Fruit fly (Drosophila melanogaster) whole organism, embryonic: Measurements from ENCODE around the gene Prdm13.

Experiments
- ATbp ChIP-seq: fragments of 200-800 bp; sonication (Bioruptor generic); optimal IDR thresholded peaks from 2 replicates; lab custom pipeline; 2017; ENCODE audit warnings: missing biosample characterization, mild to moderate bottlenecking, missing genetic modification characterization, missing genetic modification reagents
- Awh ChIP-seq: fragments of 200-800 bp; sonication (Bioruptor generic); IDR thresholded peaks from 2 replicates; pipeline ENCODE4, ENCODE4 v1.3.6; 2022; ENCODE audit warnings: missing biosample characterization, missing genetic modification characterization
- Bteb2 ChIP-seq: fragments of 200-800 bp; sonication (Bioruptor generic); optimal IDR thresholded peaks from 2 replicates; lab custom pipeline; 2016; ENCODE audit warnings: missing biosample characterization, missing genetic modification characterization
- CG10654 ChIP-seq: fragments of 200-800 bp; sonication (Bioruptor generic); optimal IDR thresholded peaks from 2 replicates; lab custom pipeline; 2016; ENCODE audit warnings: missing biosample characterization, missing genetic modification characterization
- CG11504 ChIP-seq: fragments of 200-800 bp; sonication (Bioruptor generic); optimal IDR thresholded peaks from 3 replicates; lab custom pipeline; 2019; ENCODE audit warnings: missing biosample characterization, mild to moderate bottlenecking, missing genetic modification characterization, moderate library complexity
- CG11695 ChIP-seq: fragments of 200-800 bp; sonication (Bioruptor generic); IDR thresholded peaks from 3 replicates; pipeline ENCODE4 v1.3.6; 2022; ENCODE audit warnings: missing biosample characterization, missing genetic modification characterization
- CG13624 ChIP-seq: fragments of 200-800 bp; sonication (Bioruptor generic); optimal IDR thresholded peaks from 2 replicates; lab custom pipeline; 2016; ENCODE audit warnings: missing biosample characterization, missing genetic modification characterization
- CG17361 ChIP-seq: fragments of 200-800 bp; sonication (Bioruptor generic); IDR thresholded peaks from 3 replicates; pipeline ENCODE4 v1.3.6; 2022; ENCODE audit warnings: missing biosample characterization, missing genetic modification characterization
- CG17802 ChIP-seq: fragments of 200-800 bp; sonication (Bioruptor generic); optimal IDR thresholded peaks from 2 replicates; lab custom pipeline; 2018; ENCODE audit warnings: missing biosample characterization, mild to moderate bottlenecking, missing genetic modification characterization, moderate library complexity
- CG30403 ChIP-seq: fragments of 200-800 bp; sonication (Bioruptor generic); optimal IDR thresholded peaks from 3 replicates; lab custom pipeline; 2016; ENCODE audit warnings: missing biosample characterization, missing genetic modification characterization
- CG4820 ChIP-seq: fragments of 200-800 bp; sonication (Bioruptor generic); optimal IDR thresholded peaks from 3 replicates; lab custom pipeline; 2016; ENCODE audit warnings: missing biosample characterization, missing genetic modification characterization
- CG6175 ChIP-seq: fragments of 200-800 bp; sonication (Bioruptor generic); IDR thresholded peaks from 3 replicates; pipeline ENCODE4 v1.3.6; 2022; ENCODE audit warnings: missing biosample characterization, missing genetic modification characterization
- CG6272 ChIP-seq: fragments of 200-800 bp; sonication (Bioruptor generic); IDR thresholded peaks from 2 replicates; pipeline ENCODE4 v1.3.6; 2022; ENCODE audit warnings: missing biosample characterization, missing genetic modification characterization
- CG6654 ChIP-seq: fragments of 200-800 bp; sonication (Bioruptor generic); optimal IDR thresholded peaks from 2 replicates; lab custom pipeline; 2017; ENCODE audit warnings: missing biosample characterization, mild to moderate bottlenecking, missing genetic modification characterization
- CG8388 ChIP-seq: fragments of 200-800 bp; sonication (Bioruptor generic); optimal IDR thresholded peaks from 2 replicates; lab custom pipeline; 2019; ENCODE audit warnings: missing biosample characterization, mild to moderate bottlenecking, missing genetic modification characterization, moderate library complexity
- CG9817 ChIP-seq: fragments of 200-800 bp; sonication (Bioruptor generic); optimal IDR thresholded peaks from 2 replicates; lab custom pipeline; 2018; ENCODE audit warnings: missing biosample characterization, mild to moderate bottlenecking, missing genetic modification characterization, moderate library complexity
- Elba2 ChIP-seq: fragments of 200-800 bp; sonication (Bioruptor generic); optimal IDR thresholded peaks from 3 replicates; lab custom pipeline; 2016; ENCODE audit warnings: missing biosample characterization, missing genetic modification characterization
- Fer2 ChIP-seq: fragments of 200-800 bp; sonication (Bioruptor generic); optimal IDR thresholded peaks from 2 replicates; lab custom pipeline; 2018; ENCODE audit warnings: missing biosample characterization, mild to moderate bottlenecking, missing genetic modification characterization, moderate library complexity
- Hr51 ChIP-seq, 2 experiments: fragments of 200-800 bp; sonication (Bioruptor generic); optimal IDR thresholded peaks; 2 replicates in 1 of 2; 3 replicates in 1 of 2; lab custom pipeline; 2016 to 2018; ENCODE audit warnings: missing biosample characterization in 2 of 2, missing genetic modification characterization in 2 of 2, mild to moderate bottlenecking in 1 of 2, moderate library complexity in 1 of 2
- Jarid2 ChIP-seq: fragments of 200-800 bp; sonication (Bioruptor generic); optimal IDR thresholded peaks from 3 replicates; lab custom pipeline; 2017; ENCODE audit warnings: mild to moderate bottlenecking, missing biosample characterization, missing genetic modification reagents, missing genetic modification characterization
- Meics ChIP-seq: fragments of 200-800 bp; sonication (Bioruptor generic); optimal IDR thresholded peaks from 2 replicates; lab custom pipeline; 2017; ENCODE audit warnings: missing biosample characterization, mild to moderate bottlenecking, missing genetic modification characterization
- Pdp1 ChIP-seq, 2 experiments: fragments of 200-800 bp; sonication (Bioruptor generic); optimal IDR thresholded peaks; 3 replicates each; lab custom pipeline; 2016; ENCODE audit warnings: missing biosample characterization in 2 of 2, missing genetic modification characterization in 2 of 2, mild to moderate bottlenecking in 1 of 2, moderate library complexity in 1 of 2
- Ravus ChIP-seq: fragments of 200-800 bp; sonication (Bioruptor generic); IDR thresholded peaks from 2 replicates; pipeline ENCODE4 v1.3.6; 2022; ENCODE audit warnings: missing biosample characterization, missing genetic modification characterization
- Six4 ChIP-seq: fragments of 200-800 bp; sonication (Bioruptor generic); optimal IDR thresholded peaks from 2 replicates; lab custom pipeline; 2016; ENCODE audit warnings: missing biosample characterization, missing genetic modification characterization
- Sox100B ChIP-seq: fragments of 200-800 bp; sonication (Bioruptor generic); optimal IDR thresholded peaks from 3 replicates; lab custom pipeline; 2018; ENCODE audit warnings: missing biosample characterization, mild to moderate bottlenecking, missing genetic modification characterization
- Spps ChIP-seq: fragments of 200-800 bp; sonication (Bioruptor generic); optimal IDR thresholded peaks from 2 replicates; lab custom pipeline; 2018; ENCODE audit warnings: missing biosample characterization, mild to moderate bottlenecking, missing genetic modification characterization
- Ssrp ChIP-seq: fragments of 200-800 bp; sonication (Bioruptor generic); optimal IDR thresholded peaks from 2 replicates; lab custom pipeline; 2018; ENCODE audit warnings: missing biosample characterization, mild to moderate bottlenecking, missing genetic modification characterization, moderate library complexity
- Xrp1 ChIP-seq: fragments of 200-800 bp; sonication (Bioruptor generic); IDR thresholded peaks from 2 replicates; pipeline ENCODE4 v1.3.6; 2022; ENCODE audit warnings: missing biosample characterization, missing genetic modification characterization
- YL-1 ChIP-seq: fragments of 200-800 bp; sonication (Bioruptor generic); optimal IDR thresholded peaks from 3 replicates; lab custom pipeline; 2017; ENCODE audit warnings: missing biosample characterization, mild to moderate bottlenecking, missing genetic modification characterization
- al ChIP-seq: fragments of 200-800 bp; sonication (Bioruptor generic); IDR thresholded peaks from 2 replicates; pipeline ENCODE4 v1.3.6; 2022; ENCODE audit warnings: missing biosample characterization, missing genetic modification characterization
- bbx ChIP-seq: fragments of 200-800 bp; sonication (Bioruptor generic); IDR thresholded peaks from 2 replicates; pipeline ENCODE4 v1.3.6; 2022; ENCODE audit warnings: missing biosample characterization, missing genetic modification characterization; ENCODE audit not compliant: partially characterized antibody
- fu2 ChIP-seq: fragments of 200-800 bp; sonication (Bioruptor generic); optimal IDR thresholded peaks from 2 replicates; lab custom pipeline; 2016; ENCODE audit warnings: missing biosample characterization, missing genetic modification characterization
- grn ChIP-seq: fragments of 200-800 bp; sonication (Bioruptor generic); optimal IDR thresholded peaks from 3 replicates; lab custom pipeline; 2017; ENCODE audit warnings: missing biosample characterization, missing genetic modification characterization
- jigr1 ChIP-seq: fragments of 200-800 bp; sonication (Bioruptor generic); IDR thresholded peaks from 3 replicates; pipeline ENCODE4 v1.3.6; 2022; ENCODE audit warnings: missing biosample characterization, missing genetic modification characterization
- jing ChIP-seq: fragments of 200-800 bp; sonication (Bioruptor generic); optimal IDR thresholded peaks from 2 replicates; lab custom pipeline; 2018; ENCODE audit warnings: missing biosample characterization, mild to moderate bottlenecking, missing genetic modification characterization
- lab ChIP-seq: fragments of 200-800 bp; sonication (Bioruptor generic); optimal IDR thresholded peaks from 3 replicates; lab custom pipeline; 2017; ENCODE audit warnings: missing biosample characterization, missing genetic modification characterization, mild to moderate bottlenecking, moderate library complexity, missing genetic modification reagents
- lilli ChIP-seq: fragments of 200-800 bp; sonication (Bioruptor generic); optimal IDR thresholded peaks from 3 replicates; lab custom pipeline; 2016; ENCODE audit warnings: missing biosample characterization, missing genetic modification characterization
- oc ChIP-seq: fragments of 200-800 bp; sonication (Bioruptor generic); optimal IDR thresholded peaks from 2 replicates; lab custom pipeline; 2018; ENCODE audit warnings: missing biosample characterization, mild to moderate bottlenecking, missing genetic modification characterization, moderate library complexity
- onecut ChIP-seq: fragments of 200-800 bp; sonication (Bioruptor generic); IDR thresholded peaks from 2 replicates; pipeline ENCODE4 v1.3.6; 2022; ENCODE audit warnings: missing biosample characterization, missing genetic modification characterization
- org-1 ChIP-seq: fragments of 200-800 bp; sonication (Bioruptor generic); optimal IDR thresholded peaks from 2 replicates; lab custom pipeline; 2017; ENCODE audit warnings: missing biosample characterization, missing genetic modification characterization
- pan ChIP-seq, 4 experiments: fragments of >200 bp in 3 of 4; fragments of 200-800 bp in 1 of 4; sonication (Bioruptor generic) in 1 of 4; optimal IDR thresholded peaks in 3 of 4; IDR thresholded peaks in 1 of 4; 2 replicates each; pipeline versions ENCODE4 v1.3.6 to Lab custom; 2017 to 2022; ENCODE audit warnings: missing biosample characterization in 2 of 4, missing genetic modification characterization in 2 of 4, mixed read lengths in 1 of 4
- pzg ChIP-seq: fragments of 200-800 bp; sonication (Bioruptor generic); optimal IDR thresholded peaks from 3 replicates; lab custom pipeline; 2018; ENCODE audit warnings: missing biosample characterization, mild to moderate bottlenecking, missing genetic modification characterization, moderate library complexity
- ranshi ChIP-seq: fragments of 200-800 bp; sonication (Bioruptor generic); IDR thresholded peaks from 2 replicates; pipeline ENCODE4 v1.3.6; 2022; ENCODE audit warnings: missing biosample characterization, missing genetic modification characterization
- row ChIP-seq: fragments of 200-800 bp; sonication (Bioruptor generic); IDR thresholded peaks from 3 replicates; pipeline ENCODE4 v1.3.6; 2022; ENCODE audit warnings: missing biosample characterization, missing genetic modification characterization
- run ChIP-seq: fragments of 200-800 bp; sonication (Bioruptor generic); optimal IDR thresholded peaks from 3 replicates; lab custom pipeline; 2018; ENCODE audit warnings: missing biosample characterization, mild to moderate bottlenecking, missing genetic modification characterization
- sob ChIP-seq: fragments of 200-800 bp; sonication (Bioruptor generic); IDR thresholded peaks from 2 replicates; pipeline ENCODE4 v1.3.6; 2022; ENCODE audit warnings: missing biosample characterization, missing genetic modification characterization
- ttk ChIP-seq: fragments of 200-800 bp; sonication (Bioruptor generic); IDR thresholded peaks from 2 replicates; pipeline ENCODE4 v2.1.2; 2022; ENCODE audit warnings: missing biosample characterization, missing genetic modification characterization
- zen2 ChIP-seq: fragments of 200-800 bp; sonication (Bioruptor generic); IDR thresholded peaks from 3 replicates; pipeline ENCODE4 v1.3.6; 2022; ENCODE audit warnings: missing biosample characterization, missing genetic modification characterization; ENCODE audit not compliant: partially characterized antibody

Prdm13 gene

DNA sequence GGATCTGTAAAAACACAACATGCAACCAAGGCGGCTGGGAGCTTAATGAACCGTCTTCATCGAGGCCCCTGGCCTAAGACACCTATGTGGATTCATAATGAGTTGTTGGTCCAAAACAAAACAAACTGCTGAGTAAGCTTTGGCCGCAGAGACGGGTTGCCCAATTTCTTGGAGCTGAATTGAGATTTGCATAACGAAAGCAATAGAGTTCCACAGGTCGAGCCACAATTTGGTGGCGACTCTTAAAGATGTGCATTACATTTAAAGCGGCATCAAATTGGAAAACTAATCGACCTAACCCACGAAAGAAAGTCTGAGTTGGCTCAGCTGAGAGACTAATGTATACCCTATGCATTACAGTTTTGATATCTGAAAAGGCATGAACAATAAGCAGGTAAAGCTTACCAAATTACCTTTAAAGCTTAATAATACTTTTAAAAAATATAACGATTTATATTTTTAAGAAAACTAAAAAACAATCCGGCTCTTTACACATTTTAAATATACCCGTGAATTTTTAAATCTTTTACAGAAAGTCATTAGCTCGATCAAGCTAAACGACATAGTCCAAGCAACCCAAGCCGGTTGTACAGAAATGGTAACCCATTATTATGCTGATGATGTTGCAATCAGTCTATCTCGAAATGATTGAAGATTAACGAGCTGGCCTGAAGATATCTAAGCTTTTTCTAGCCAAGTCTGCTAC lies 5.4 kb upstream of the Prdm13 start, which contains the start of gene CG13297:
Gene CG13297, minus strand, starts transcription at position 51 of the 706 bp plus-strand sequence.
- TF ChIP-seq row (GFP tag; lab: Robert Waterston, UW) (peak; percentile 70), Ssrp (peak; percentile 68), CG11504 (peak; percentile 86), onecut (GFP tag; lab: Robert Waterston, UW) (no peak), sob (peak; percentile 40; the same call in 1 of the 2 replicates), CG6272 (GFP tag; lab: Robert Waterston, UW) (no peak), jing (peak; percentile 38), YL-1 (no peak), run (peak; percentile 60), CG6654 (GFP tag; lab: Kevin White, UChicago) (no peak), bbx (GFP tag; lab: Robert Waterston, UW) (no peak), lilli (no peak), lab (GFP tag; lab: Kevin White, UChicago) (peak; percentile 26), Bteb2 (GFP tag; lab: Kevin White, UChicago) (no peak), Meics (peak; percentile 42), Xrp1 (GFP tag; lab: Robert Waterston, UW) (peak; percentile 33; the same call in 1 of the 2 replicates), Fer2 (tag; lab: Kevin White, UChicago) (no peak), jigr1 (peak; percentile 45; the same call in 1 of the 3 replicates), Sox100B (peak; percentile 84), CG4820 (GFP tag; lab: Kevin White, UChicago) (peak; percentile 32), CG11695 (peak; percentile 76), CG6175 (GFP tag; lab: Robert Waterston, UW) (no peak), Ravus (GFP tag; lab: Robert Waterston, UW) (no peak), Spps (tag; lab: Kevin White, UChicago) (peak; percentile 5), ATbp (peak; percentile 54), ttk (GFP tag; lab: Robert Waterston, UW) (peak; percentile 39; the same call in 1 of the 2 replicates), CG17802 (tag; lab: Kevin White, UChicago) (no peak), pan (optimal IDR thresholded peaks at IDR 0.05; lab: Kevin White, UChicago) (no peak), pan (GFP tag; optimal IDR thresholded peaks at IDR 0.05 in 1 of 2, IDR thresholded peaks at IDR 0.05 in 1 of 2) (peak in 1 of 2 experiments; percentile 74), Pdp1 (GFP tag; optimal IDR thresholded peaks at IDR 0.05; lab: Kevin White, UChicago) (peak in 1 of 2 experiments; percentile 2), Awh (GFP tag; lab: Robert Waterston, UW) (0 out of 2 replicates have a peak, but pooled peaks have one; percentile 40), ranshi (GFP tag; lab: Robert Waterston, UW) (peak; percentile 21; the same call in 1 of the 2 replicates), grn (GFP tag; lab: Kevin White, UChicago) (peak; percentile 76), CG8388 (GFP tag; lab: Kevin White, UChicago) (peak; percentile 48), CG9817 (peak; percentile 38), Six4 (no peak), zen2 (GFP tag; lab: Robert Waterston, UW) (no peak), Elba2 (GFP tag; lab: Kevin White, UChicago) (no peak), CG13624 (GFP tag; lab: Kevin White, UChicago) (no peak), Jarid2 (GFP tag; lab: Kevin White, UChicago) (no peak), oc (tag; lab: Kevin White, UChicago) (peak; percentile 16), CG30403 (peak; percentile 56), al (GFP tag; lab: Robert Waterston, UW) (no peak), fu2 (GFP tag; lab: Kevin White, UChicago) (no peak), Hr51 (GFP tag; optimal IDR thresholded peaks at IDR 0.05; lab: Kevin White, UChicago) (peak in 1 of 2 experiments; percentile 84), CG10654 (peak; percentile 19), CG17361 (peak; percentile 73), pzg (GFP tag; lab: Kevin White, UChicago) (no peak), org-1 (GFP tag; lab: Kevin White, UChicago) (peak; percentile 37)
